Fruit fly (Drosophila melanogaster): Measurements from ENCODE around the gene ttm2.

DNA sequence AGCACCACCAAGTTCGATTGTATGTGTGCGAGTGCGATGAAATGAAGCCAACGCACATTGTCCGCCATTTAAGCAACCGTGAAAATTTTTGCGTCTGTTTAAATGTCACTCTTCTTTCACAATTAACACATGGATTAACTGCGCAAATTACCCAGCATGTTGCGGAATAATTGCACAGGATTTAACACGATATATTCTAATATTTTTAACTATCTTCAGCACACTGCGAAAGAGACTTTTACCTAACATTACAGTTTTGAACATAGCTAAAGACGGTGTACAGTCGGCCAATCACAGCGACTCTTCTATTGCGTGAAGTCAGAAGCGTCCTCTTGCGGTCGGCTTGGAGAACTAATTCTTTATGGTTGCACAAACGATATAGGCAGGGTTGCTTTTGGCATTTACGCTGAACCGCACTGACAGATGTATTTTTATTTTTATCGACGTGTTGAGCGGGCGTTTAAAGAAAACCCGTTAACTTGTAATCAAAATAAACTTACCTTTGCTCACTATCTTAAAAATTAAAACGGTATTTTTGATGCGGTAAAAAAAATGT is 28.2 kb upstream of the ttm2 start:
- TF ChIP-seq Dif (GFP tag; optimal IDR thresholded peaks at IDR 0.05; ENCODE audit: partially characterized antibody) (peak; percentile 68), h (GFP tag; optimal IDR thresholded peaks at IDR 0.05) (no peak), foxo (GFP tag; optimal IDR thresholded peaks at IDR 0.05) (no peak), sv (GFP tag; optimal IDR thresholded peaks at IDR 0.05) (peak; percentile 20), Mio (GFP tag; optimal IDR thresholded peaks at IDR 0.05) (no peak), CG32264 (GFP tag; optimal IDR thresholded peaks at IDR 0.05) (peak; percentile 9), Jra (GFP tag; optimal IDR thresholded peaks at IDR 0.05) (no peak), N (GFP tag; optimal IDR thresholded peaks at IDR 0.05) (no peak), Hr78 (GFP tag; optimal IDR thresholded peaks at IDR 0.05) (no peak), fru (GFP tag; optimal IDR thresholded peaks at IDR 0.05) (no peak)

All from whole organism, wandering third instar larva.